Fruit fly (Drosophila melanogaster) ovary, adult (tissue): ENCODE data around the gene CG43312.

ENCODE experiments used
- CG17801 ChIP-seq: fragments of 200-800 bp; optimal IDR thresholded peaks from 2 replicates; lab custom pipeline; 2019; ENCODE audit warnings: missing biosample characterization, mild to moderate bottlenecking, missing genetic modification characterization, moderate library complexity; ENCODE audit not compliant: partially characterized antibody

Gene CG43312

dm6 chr3L:22501300-22501699 is at the start of gene CG43312:
Gene CG43312 (plus strand): TSS chr3L:22501600.
- no peak for TF ChIP-seq CG17801 (GFP tag; lab: Kevin White, UChicago)

- no peak for TF ChIP-seq CG17801 (GFP tag; lab: Kevin White, UChicago)
Measured at dm6 chr3L:22454368-22454767, 47.0 kb upstream of the CG43312 start, which contains the start of gene CG11449. Gene CG11449 (plus strand): TSS chr3L:22454373.

dm6 chr3L:22455953-22456488 is 45.4 kb upstream of the CG43312 start:
- no peak for TF ChIP-seq CG17801 (GFP tag; lab: Kevin White, UChicago)

- no peak for TF ChIP-seq CG17801 (GFP tag; lab: Kevin White, UChicago)
Measured at dm6 chr3L:22458271-22458670, 43.1 kb upstream of the CG43312 start.

- TF ChIP-seq CG17801 (GFP tag; lab: Kevin White, UChicago) = no peak
Measured at dm6 chr3L:22458898-22459524, 42.4 kb upstream of the CG43312 start.

- no peak for TF ChIP-seq CG17801 (GFP tag; lab: Kevin White, UChicago)
Measured at dm6 chr3L:22460428-22460827, 41.0 kb upstream of the CG43312 start.

- TF ChIP-seq CG17801 (GFP tag; lab: Kevin White, UChicago) = peak; percentile 22
Measured at dm6 chr3L:22460918-22461634, 40.3 kb upstream of the CG43312 start, which contains the start of gene laza. Gene laza (minus strand): TSS chr3L:22461131.

- no peak for TF ChIP-seq CG17801 (GFP tag; lab: Kevin White, UChicago)
Measured at dm6 chr3L:22463412-22463811, 38.0 kb upstream of the CG43312 start.

- no peak for TF ChIP-seq CG17801 (GFP tag; lab: Kevin White, UChicago)
Measured at dm6 chr3L:22465486-22466402, 35.7 kb upstream of the CG43312 start, which contains the start of gene CG11438. Gene CG11438 (plus strand): TSS chr3L:22465619.

dm6 chr3L:22466403-22466942 is 34.9 kb upstream of the CG43312 start:
- TF ChIP-seq CG17801 (GFP tag; lab: Kevin White, UChicago) = no peak

- TF ChIP-seq CG17801 (GFP tag; lab: Kevin White, UChicago) = no peak
Measured at dm6 chr3L:22468562-22468961, 32.8 kb upstream of the CG43312 start, which contains the start of gene CG11437. Gene CG11437 (plus strand): TSS chr3L:22468862.

- TF ChIP-seq CG17801 (GFP tag; lab: Kevin White, UChicago) = no peak
Measured at dm6 chr3L:22470299-22470791, 31.1 kb upstream of the CG43312 start, which contains the start of gene CG11426. Gene CG11426 (plus strand): TSS chr3L:22470556.

- TF ChIP-seq CG17801 (GFP tag; lab: Kevin White, UChicago) = peak; percentile 18
Measured at dm6 chr3L:22471586-22472291, 29.7 kb upstream of the CG43312 start.
